Fruit fly (Drosophila melanogaster) whole organism, embryonic: ENCODE measurements around the gene deltaCOP.

Source experiments
- Abd-B ChIP-seq: fragments of 200-800 bp; sonication (Bioruptor generic); optimal IDR thresholded peaks from 2 replicates; lab custom pipeline; 2018; ENCODE audit warnings: missing biosample characterization, mild to moderate bottlenecking, missing genetic modification characterization, moderate library complexity
- Atf3 ChIP-seq: fragments of 200-800 bp; sonication (Bioruptor generic); optimal IDR thresholded peaks from 3 replicates; lab custom pipeline; 2016; ENCODE audit warnings: missing biosample characterization, missing genetic modification characterization
- Bgb ChIP-seq: fragments of 200-800 bp; sonication (Bioruptor generic); IDR thresholded peaks from 2 replicates; pipeline ENCODE4 v1.3.6; 2022; ENCODE audit warnings: missing biosample characterization, missing genetic modification characterization; ENCODE audit not compliant: partially characterized antibody
- CG10147 ChIP-seq: fragments of 200-800 bp; sonication (Bioruptor generic); optimal IDR thresholded peaks from 2 replicates; lab custom pipeline; 2019; ENCODE audit warnings: missing biosample characterization, mild to moderate bottlenecking, missing genetic modification characterization, moderate library complexity
- CG10321 ChIP-seq: fragments of 200-800 bp; sonication (Bioruptor generic); IDR thresholded peaks from 2 replicates; pipeline ENCODE4 v1.3.6; 2022; ENCODE audit warnings: missing biosample characterization, missing genetic modification characterization
- CG1233 ChIP-seq: fragments of 200-800 bp; sonication (Bioruptor generic); optimal IDR thresholded peaks from 4 replicates; lab custom pipeline; 2018; ENCODE audit warnings: missing biosample characterization, mild to moderate bottlenecking, missing genetic modification characterization
- CG12942 ChIP-seq: fragments of 200-800 bp; sonication (Bioruptor generic); optimal IDR thresholded peaks from 3 replicates; lab custom pipeline; 2016; ENCODE audit warnings: missing biosample characterization, missing genetic modification characterization
- CG13287 ChIP-seq: fragments of 200-800 bp; sonication (Bioruptor generic); IDR thresholded peaks from 2 replicates; pipeline ENCODE4 v1.3.6; 2022; ENCODE audit warnings: missing biosample characterization, missing genetic modification characterization; ENCODE audit not compliant: partially characterized antibody
- CG15073 ChIP-seq: fragments of 200-800 bp; sonication (Bioruptor generic); optimal IDR thresholded peaks from 2 replicates; lab custom pipeline; 2016; ENCODE audit warnings: missing biosample characterization, missing genetic modification characterization
- CG15269 ChIP-seq: fragments of 200-800 bp; sonication (Bioruptor generic); optimal IDR thresholded peaks from 2 replicates; lab custom pipeline; 2018; ENCODE audit warnings: missing biosample characterization, mild to moderate bottlenecking, missing genetic modification characterization, moderate library complexity
- CG15601 ChIP-seq: fragments of 200-800 bp; sonication (Bioruptor generic); optimal IDR thresholded peaks from 3 replicates; lab custom pipeline; 2019; ENCODE audit warnings: missing biosample characterization, mild to moderate bottlenecking, missing genetic modification characterization, moderate library complexity
- CG18476 ChIP-seq: fragments of 200-800 bp; sonication (Bioruptor generic); optimal IDR thresholded peaks from 2 replicates; lab custom pipeline; 2016; ENCODE audit warnings: missing biosample characterization, mild to moderate bottlenecking, missing genetic modification characterization
- CG30020 ChIP-seq: fragments of 200-800 bp; optimal IDR thresholded peaks from 2 replicates; lab custom pipeline; 2019; ENCODE audit warnings: missing biosample characterization, mild to moderate bottlenecking, missing genetic modification characterization, moderate library complexity
- CG31365 ChIP-seq: fragments of 200-800 bp; sonication (Bioruptor generic); optimal IDR thresholded peaks from 2 replicates; lab custom pipeline; 2018; ENCODE audit warnings: missing biosample characterization, mild to moderate bottlenecking, missing genetic modification characterization
- CG32772 ChIP-seq: fragments of 200-800 bp; sonication (Bioruptor generic); IDR thresholded peaks from 2 replicates; pipeline ENCODE4 v1.3.6; 2022; ENCODE audit warnings: missing biosample characterization, missing genetic modification characterization
- CG33557 ChIP-seq: fragments of 200-800 bp; sonication (Bioruptor generic); optimal IDR thresholded peaks from 2 replicates; lab custom pipeline; 2019; ENCODE audit warnings: missing biosample characterization, mild to moderate bottlenecking, missing genetic modification characterization, moderate library complexity
- CG3407 ChIP-seq: fragments of 200-800 bp; sonication (Bioruptor generic); optimal IDR thresholded peaks from 2 replicates; lab custom pipeline; 2018; ENCODE audit warnings: missing biosample characterization, mild to moderate bottlenecking, missing genetic modification characterization
- CG4328 ChIP-seq: fragments of 200-800 bp; sonication (Bioruptor generic); optimal IDR thresholded peaks from 3 replicates; lab custom pipeline; 2017; ENCODE audit warnings: missing biosample characterization, missing genetic modification reagents, missing genetic modification characterization
- CG4360 ChIP-seq: fragments of 200-800 bp; sonication (Bioruptor generic); IDR thresholded peaks from 2 replicates; pipeline ENCODE4 v1.3.6; 2022; ENCODE audit warnings: missing biosample characterization, missing genetic modification characterization
- CG5953 ChIP-seq: fragments of 200-800 bp; sonication (Bioruptor generic); IDR thresholded peaks from 2 replicates; pipeline ENCODE4 v1.3.6; 2022; ENCODE audit warnings: missing biosample characterization, missing genetic modification characterization
- CG8089 ChIP-seq: fragments of 200-800 bp; sonication (Bioruptor generic); optimal IDR thresholded peaks from 3 replicates; lab custom pipeline; 2016; ENCODE audit warnings: missing biosample characterization, missing genetic modification characterization
- CG8281 ChIP-seq: fragments of 200-800 bp; sonication (Bioruptor generic); optimal IDR thresholded peaks from 2 replicates; lab custom pipeline; 2018; ENCODE audit warnings: missing biosample characterization, mild to moderate bottlenecking, missing genetic modification characterization, moderate library complexity
- CG9876 ChIP-seq: fragments of 200-800 bp; sonication (Bioruptor generic); optimal IDR thresholded peaks from 2 replicates; lab custom pipeline; 2016; ENCODE audit warnings: missing biosample characterization, missing genetic modification characterization
- CkIIα-i1 ChIP-seq: fragments of 200-800 bp; sonication (Bioruptor generic); IDR thresholded peaks from 2 replicates; pipeline ENCODE4 v1.3.6; 2022; ENCODE audit warnings: missing biosample characterization, missing genetic modification characterization
- Ets65A ChIP-seq: fragments of 200-800 bp; sonication (Bioruptor generic); peaks from one replicate; lab custom pipeline; 2016; ENCODE audit warnings: missing biosample characterization, missing genetic modification characterization
- Hr78 ChIP-seq, 2 experiments: fragments of 200-800 bp in 1 of 2; fragments of >200 bp in 1 of 2; sonication (Bioruptor generic) in 1 of 2; optimal IDR thresholded peaks; 2 replicates each; lab custom pipeline; 2017 to 2019; ENCODE audit warnings: missing biosample characterization in 2 of 2, missing genetic modification characterization in 2 of 2, mild to moderate bottlenecking in 1 of 2, moderate library complexity in 1 of 2
- Hsf ChIP-seq: fragments of 200-800 bp; sonication (Bioruptor generic); optimal IDR thresholded peaks from 3 replicates; lab custom pipeline; 2016; ENCODE audit warnings: missing biosample characterization, missing genetic modification characterization
- Lim3 ChIP-seq: fragments of 200-800 bp; sonication (Bioruptor generic); IDR thresholded peaks from 2 replicates; pipeline ENCODE4 v1.3.6; 2022; ENCODE audit warnings: missing biosample characterization, missing genetic modification characterization
- NC2α ChIP-seq: fragments of 200-800 bp; sonication (Bioruptor generic); optimal IDR thresholded peaks from 2 replicates; lab custom pipeline; 2016; ENCODE audit warnings: missing biosample characterization, missing genetic modification characterization
- Rx ChIP-seq: fragments of 200-800 bp; sonication (Bioruptor generic); IDR thresholded peaks from 2 replicates; pipeline ENCODE4 v1.3.6; 2022; ENCODE audit warnings: missing biosample characterization, missing genetic modification characterization
- Sox100B ChIP-seq: fragments of 200-800 bp; sonication (Bioruptor generic); optimal IDR thresholded peaks from 3 replicates; lab custom pipeline; 2018; ENCODE audit warnings: missing biosample characterization, mild to moderate bottlenecking, missing genetic modification characterization
- Usf ChIP-seq: fragments of 200-800 bp; sonication (Bioruptor generic); optimal IDR thresholded peaks from 2 replicates; lab custom pipeline; 2017; ENCODE audit warnings: missing genotype, missing biosample characterization, missing genetic modification characterization
- ap ChIP-seq: fragments of 200-800 bp; sonication (Bioruptor generic); IDR thresholded peaks from 2 replicates; pipeline ENCODE4 v1.3.6; 2022; ENCODE audit warnings: missing biosample characterization, missing genetic modification characterization
- ara ChIP-seq: fragments of 200-800 bp; sonication (Bioruptor generic); IDR thresholded peaks from 2 replicates; pipeline ENCODE4 v1.3.6; 2022; ENCODE audit warnings: missing biosample characterization, missing genetic modification characterization
- ase ChIP-seq: fragments of 200-800 bp; sonication (Bioruptor generic); IDR thresholded peaks from 3 replicates; pipeline ENCODE4 v1.3.6; 2022; ENCODE audit warnings: missing biosample characterization, missing genetic modification characterization
- bigmax ChIP-seq: fragments of 200-800 bp; sonication (Bioruptor generic); optimal IDR thresholded peaks from 2 replicates; lab custom pipeline; 2018; ENCODE audit warnings: missing biosample characterization, mild to moderate bottlenecking, missing genetic modification characterization
- chinmo ChIP-seq: fragments of 200-800 bp; sonication (Bioruptor generic); IDR thresholded peaks from 4 replicates; pipeline ENCODE4 v1.3.6; 2022; ENCODE audit warnings: missing biosample characterization, missing genetic modification characterization; ENCODE audit not compliant: partially characterized antibody
- crp ChIP-seq, 2 experiments: fragments of 200-800 bp; sonication (Bioruptor generic); optimal IDR thresholded peaks; 2 replicates in 1 of 2; 3 replicates in 1 of 2; lab custom pipeline; 2017; ENCODE audit warnings: missing biosample characterization in 2 of 2, missing genetic modification characterization in 2 of 2, mild to moderate bottlenecking in 1 of 2, moderate library complexity in 1 of 2
- dm ChIP-seq: fragments of 200-800 bp; sonication (Bioruptor generic); optimal IDR thresholded peaks from 3 replicates; lab custom pipeline; 2016; ENCODE audit warnings: missing biosample characterization, missing genetic modification characterization
- esg ChIP-seq: fragments of 200-800 bp; sonication (Bioruptor generic); conservative IDR thresholded peaks from 2 replicates; pipeline ENCODE4 v1.3.6; 2022; ENCODE audit warnings: missing biosample characterization, missing genetic modification characterization
- gfzf ChIP-seq: fragments of 200-800 bp; sonication (Bioruptor generic); optimal IDR thresholded peaks from 2 replicates; lab custom pipeline; 2016; ENCODE audit warnings: missing biosample characterization, mild to moderate bottlenecking, missing genetic modification characterization, moderate library complexity
- mam ChIP-seq: fragments of 200-800 bp; sonication (Bioruptor generic); optimal IDR thresholded peaks from 3 replicates; lab custom pipeline; 2016; ENCODE audit warnings: missing biosample characterization, missing genetic modification characterization
- pan ChIP-seq, 4 experiments: fragments of >200 bp in 3 of 4; fragments of 200-800 bp in 1 of 4; sonication (Bioruptor generic) in 1 of 4; optimal IDR thresholded peaks in 3 of 4; IDR thresholded peaks in 1 of 4; 2 replicates each; pipeline versions ENCODE4 v1.3.6 to Lab custom; 2017 to 2022; ENCODE audit warnings: missing biosample characterization in 2 of 4, missing genetic modification characterization in 2 of 4, mixed read lengths in 1 of 4
- phol ChIP-seq: fragments of 200-800 bp; sonication (Bioruptor generic); optimal IDR thresholded peaks from 3 replicates; lab custom pipeline; 2018; ENCODE audit warnings: missing biosample characterization, mild to moderate bottlenecking, missing genetic modification characterization, moderate library complexity
- sim ChIP-seq: fragments of 200-800 bp; sonication (Bioruptor generic); IDR thresholded peaks from 2 replicates; pipeline ENCODE4 v1.3.6; 2022; ENCODE audit warnings: missing biosample characterization, missing genetic modification characterization
- tap ChIP-seq: fragments of 200-800 bp; optimal IDR thresholded peaks from 3 replicates; lab custom pipeline; 2019; ENCODE audit warnings: missing biosample characterization, mild to moderate bottlenecking, missing genetic modification characterization, moderate library complexity
- unpg ChIP-seq: fragments of 200-800 bp; sonication (Bioruptor generic); optimal IDR thresholded peaks from 3 replicates; lab custom pipeline; 2018; ENCODE audit warnings: missing biosample characterization, mild to moderate bottlenecking, missing genetic modification characterization, moderate library complexity
- vvl ChIP-seq: fragments of 200-800 bp; sonication (Bioruptor generic); IDR thresholded peaks from 2 replicates; pipeline ENCODE4 v1.3.6; 2022; ENCODE audit warnings: missing biosample characterization, missing genetic modification characterization
- wor ChIP-seq: fragments of 200-800 bp; sonication (Bioruptor generic); IDR thresholded peaks from 2 replicates; pipeline ENCODE4 v1.3.6; 2022; ENCODE audit warnings: missing biosample characterization, missing genetic modification characterization
- zfh2 ChIP-seq: fragments of 200-800 bp; sonication (Bioruptor generic); optimal IDR thresholded peaks from 2 replicates; lab custom pipeline; 2016; ENCODE audit warnings: missing biosample characterization, missing genetic modification characterization

deltaCOP gene

DNA sequence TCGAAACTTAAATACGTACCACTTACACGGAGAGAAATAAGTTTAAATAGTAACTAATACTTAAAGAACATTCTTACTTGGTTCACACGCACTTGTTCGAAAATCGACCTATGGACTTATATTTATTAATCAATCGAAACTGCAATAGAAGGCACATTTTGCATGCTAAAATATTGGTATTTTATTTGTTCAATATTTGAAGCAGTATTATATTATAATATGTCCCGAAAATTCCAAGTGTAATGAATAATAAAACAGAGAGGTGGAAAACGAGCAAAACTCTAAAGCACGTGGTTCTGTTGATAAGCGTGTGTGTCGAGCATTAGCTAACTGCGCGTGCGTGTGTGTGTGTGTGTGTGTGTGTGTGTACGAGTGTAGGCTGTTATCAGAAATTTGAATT, 11.7 kb downstream of the deltaCOP start (continued):
- peak; percentile 20 for TF ChIP-seq CG30020 (tag; lab: Kevin White, UChicago)
- peak; percentile 82 for TF ChIP-seq CG4328
- peak; percentile 59; the same call in 2 of the 3 replicates for TF ChIP-seq ase
- TF ChIP-seq CG5953 (GFP tag; lab: Robert Waterston, UW), result no peak
- peak in 1 of 2 experiments; percentile 20 for TF ChIP-seq crp (GFP tag; optimal IDR thresholded peaks at IDR 0.05; lab: Kevin White, UChicago)
- peak; percentile 62 for TF ChIP-seq CG8281
- TF ChIP-seq CG9876 (GFP tag; lab: Kevin White, UChicago), result peak; percentile 35
- TF ChIP-seq CG33557 (GFP tag; lab: Kevin White, UChicago), result peak; percentile 49
- TF ChIP-seq CG15073 (GFP tag; lab: Kevin White, UChicago), result no peak
- TF ChIP-seq CG8089 (GFP tag; lab: Kevin White, UChicago), result peak; percentile 44
- TF ChIP-seq pan (optimal IDR thresholded peaks at IDR 0.05; lab: Kevin White, UChicago), result no peak
- peak in 1 of 2 experiments; percentile 79 for TF ChIP-seq pan (GFP tag; optimal IDR thresholded peaks at IDR 0.05 in 1 of 2, IDR thresholded peaks at IDR 0.05 in 1 of 2)
- peak; percentile 56; the same call in 1 of the 2 replicates for TF ChIP-seq ara (GFP tag; lab: Robert Waterston, UW)
- TF ChIP-seq CG13287 (GFP tag; lab: Robert Waterston, UW), result no peak
- TF ChIP-seq Hr78 (GFP tag; optimal IDR thresholded peaks at IDR 0.05; lab: Kevin White, UChicago), result peak in 1 of 2 experiments; percentile 58
- TF ChIP-seq esg, result peak; percentile 67
- TF ChIP-seq CG32772 (GFP tag; lab: Robert Waterston, UW), result peak; percentile 70
- peak; percentile 62 for TF ChIP-seq CG15601 (tag; lab: Kevin White, UChicago)
- TF ChIP-seq Sox100B (GFP tag; lab: Kevin White, UChicago), result peak; percentile 81
- peak; percentile 84 for TF ChIP-seq Abd-B (GFP tag; lab: Kevin White, UChicago)
- TF ChIP-seq phol (tag; lab: Kevin White, UChicago), result peak; percentile 81
- TF ChIP-seq NC2α (GFP tag; lab: Kevin White, UChicago), result no peak
- TF ChIP-seq ap (GFP tag; lab: Robert Waterston, UW), result no peak
- TF ChIP-seq CG10147 (GFP tag; lab: Kevin White, UChicago), result peak; percentile 89
- TF ChIP-seq CG15269 (tag; lab: Kevin White, UChicago), result peak; percentile 91
- TF ChIP-seq CG12942 (GFP tag; lab: Kevin White, UChicago), result peak; percentile 63
- peak; percentile 27; the same call in 1 of the 2 replicates for TF ChIP-seq Rx (GFP tag; lab: Robert Waterston, UW)
- TF ChIP-seq CG3407 (GFP tag; lab: Kevin White, UChicago), result peak; percentile 46
- peak; percentile 53; the same call in 1 of the 2 replicates for TF ChIP-seq CG10321
- peak; percentile 91 for TF ChIP-seq unpg
- peak; percentile 85 for TF ChIP-seq mam (GFP tag; lab: Kevin White, UChicago)
- TF ChIP-seq dm, result peak; percentile 69
- TF ChIP-seq wor (GFP tag; lab: Robert Waterston, UW), result peak; percentile 43
- TF ChIP-seq CG18476, result peak; percentile 82
- TF ChIP-seq gfzf (GFP tag; lab: Kevin White, UChicago), result no peak
- TF ChIP-seq Bgb (GFP tag; lab: Robert Waterston, UW), result no peak
- TF ChIP-seq bigmax, result no peak
- peak; percentile 64 for TF ChIP-seq Usf (GFP tag; lab: Kevin White, UChicago)
- TF ChIP-seq CkIIα-i1 (GFP tag; lab: Robert Waterston, UW), result no peak
- TF ChIP-seq Lim3 (GFP tag; lab: Robert Waterston, UW), result no peak
- TF ChIP-seq CG4360 (GFP tag; lab: Robert Waterston, UW), result no peak
- no peak for TF ChIP-seq chinmo
- TF ChIP-seq zfh2 (GFP tag; lab: Kevin White, UChicago), result peak; percentile 83
- peak; percentile 43; the same call in 1 of the 2 replicates for TF ChIP-seq sim
- peak; percentile 80 for TF ChIP-seq tap
- peak; percentile 95 for TF ChIP-seq Ets65A
- peak; percentile 76 for TF ChIP-seq CG31365 (tag; lab: Kevin White, UChicago)
- peak; percentile 36 for TF ChIP-seq Atf3 (GFP tag; lab: Kevin White, UChicago)
- peak; percentile 86 for TF ChIP-seq CG1233
- peak; percentile 81 for TF ChIP-seq Hsf
- TF ChIP-seq vvl, result peak; percentile 82
